Worm (Caenorhabditis elegans) whole organism, late embryonic: ENCODE results near the gene Y51H7C.1.

Experiments
- C08G9.2 ChIP-seq: sonication (generic microtip); optimal IDR thresholded peaks from 2 replicates; lab custom pipeline; 2016; ENCODE audit warnings: mild to moderate bottlenecking, missing genetic modification characterization, moderate library complexity, missing compliant biosample characterization
- C38D4.7 ChIP-seq: fragments of 200-800 bp; sonication (Bioruptor generic); optimal IDR thresholded peaks from 2 replicates; lab custom pipeline; 2018; ENCODE audit warnings: mild to moderate bottlenecking, missing genetic modification characterization, moderate library complexity, missing compliant biosample characterization
- F13H6.1 ChIP-seq: sonication (generic microtip); optimal IDR thresholded peaks from 2 replicates; lab custom pipeline; 2016; ENCODE audit warnings: missing genetic modification characterization, missing compliant biosample characterization
- K02D7.2 ChIP-seq: sonication (generic microtip); optimal IDR thresholded peaks from 2 replicates; lab custom pipeline; 2017; ENCODE audit warnings: mild to moderate bottlenecking, missing genetic modification characterization, missing compliant biosample characterization
- T23F11.4 ChIP-seq: fragments of 200-800 bp; sonication (Bioruptor generic); optimal IDR thresholded peaks from 2 replicates; lab custom pipeline; 2018; ENCODE audit warnings: mild to moderate bottlenecking, missing genetic modification characterization, missing compliant biosample characterization
- Y22D7AL.16 ChIP-seq: sonication (generic microtip); optimal IDR thresholded peaks from 2 replicates; lab custom pipeline; 2016; ENCODE audit warnings: missing genetic modification characterization, missing compliant biosample characterization
- ahr-1 ChIP-seq: sonication (generic microtip); optimal IDR thresholded peaks from 2 replicates; lab custom pipeline; 2016; ENCODE audit warnings: missing genetic modification characterization, missing compliant biosample characterization
- ceh-14 ChIP-seq: sonication (generic microtip); optimal IDR thresholded peaks from 2 replicates; lab custom pipeline; 2016; ENCODE audit warnings: missing genotype, missing genetic modification characterization, missing compliant biosample characterization
- ceh-2 ChIP-seq: sonication (generic microtip); optimal IDR thresholded peaks from 2 replicates; lab custom pipeline; 2016; ENCODE audit warnings: missing genotype, missing genetic modification characterization, missing compliant biosample characterization
- ceh-22 ChIP-seq: sonication (generic microtip); optimal IDR thresholded peaks from 2 replicates; lab custom pipeline; 2017; ENCODE audit warnings: missing biosample characterization, missing genetic modification characterization
- ceh-24 ChIP-seq: sonication (generic microtip); optimal IDR thresholded peaks from 2 replicates; lab custom pipeline; 2016; ENCODE audit warnings: mild to moderate bottlenecking, missing genetic modification characterization, missing compliant biosample characterization
- ceh-31 ChIP-seq: sonication (generic microtip); optimal IDR thresholded peaks from 2 replicates; lab custom pipeline; 2016; ENCODE audit warnings: missing genetic modification characterization, missing compliant biosample characterization
- ceh-48 ChIP-seq: sonication (generic microtip); optimal IDR thresholded peaks from 2 replicates; lab custom pipeline; 2016; ENCODE audit warnings: missing genetic modification characterization, inconsistent platforms, missing compliant biosample characterization
- ceh-6 ChIP-seq: fragments of 200-800 bp; sonication (Bioruptor generic); optimal IDR thresholded peaks from 2 replicates; lab custom pipeline; 2018; ENCODE audit warnings: mild to moderate bottlenecking, missing genetic modification characterization, missing compliant biosample characterization
- che-1 ChIP-seq: sonication (generic microtip); optimal IDR thresholded peaks from 2 replicates; lab custom pipeline; 2016; ENCODE audit warnings: mild to moderate bottlenecking, missing genetic modification characterization, missing compliant biosample characterization
- dmd-4 ChIP-seq: sonication (generic microtip); optimal IDR thresholded peaks from 2 replicates; lab custom pipeline; 2016; ENCODE audit warnings: borderline replicate concordance, missing genetic modification characterization, missing compliant biosample characterization
- elt-2 ChIP-seq: sonication (generic microtip); optimal IDR thresholded peaks from 2 replicates; lab custom pipeline; 2016; ENCODE audit warnings: missing genetic modification reagents, missing genetic modification characterization, missing compliant biosample characterization
- elt-4 ChIP-seq: sonication (generic microtip); optimal IDR thresholded peaks from 2 replicates; lab custom pipeline; 2016; ENCODE audit warnings: missing genetic modification characterization, missing compliant biosample characterization
- ets-4 ChIP-seq: sonication (generic microtip); optimal IDR thresholded peaks from 2 replicates; lab custom pipeline; 2016; ENCODE audit warnings: missing genetic modification characterization, missing compliant biosample characterization
- eyg-1 ChIP-seq: sonication (generic microtip); optimal IDR thresholded peaks from 2 replicates; lab custom pipeline; 2016; ENCODE audit warnings: missing genotype, missing genetic modification characterization, missing compliant biosample characterization
- fax-1 ChIP-seq: sonication (generic microtip); optimal IDR thresholded peaks from 2 replicates; lab custom pipeline; 2016; ENCODE audit warnings: missing genotype, missing genetic modification characterization, missing compliant biosample characterization
- fkh-10 ChIP-seq: fragments of 150-350 bp; optimal IDR thresholded peaks from 2 replicates; lab custom pipeline; 2014; ENCODE audit warnings: missing biosample characterization, missing genetic modification reagents, missing genetic modification characterization
- gmeb-2 ChIP-seq: sonication (generic microtip); optimal IDR thresholded peaks from 2 replicates; lab custom pipeline; 2016; ENCODE audit warnings: missing genetic modification characterization, inconsistent platforms, missing compliant biosample characterization
- hlh-13 ChIP-seq: fragments of 200-800 bp; sonication (Bioruptor generic); optimal IDR thresholded peaks from 2 replicates; lab custom pipeline; 2018; ENCODE audit warnings: mild to moderate bottlenecking, missing genetic modification characterization, missing compliant biosample characterization
- hlh-15 ChIP-seq: sonication (generic microtip); optimal IDR thresholded peaks from 2 replicates; lab custom pipeline; 2016; ENCODE audit warnings: missing genetic modification characterization, missing compliant biosample characterization
- hlh-30 ChIP-seq: sonication (generic microtip); optimal IDR thresholded peaks from 2 replicates; lab custom pipeline; 2017; ENCODE audit warnings: antibody characterized with exemption, missing genetic modification characterization, missing compliant biosample characterization; ENCODE audit not compliant: insufficient read depth
- hlh-6 ChIP-seq: sonication (generic microtip); optimal IDR thresholded peaks from 2 replicates; lab custom pipeline; 2016; ENCODE audit warnings: missing genotype, missing genetic modification characterization, missing compliant biosample characterization
- hlh-8 ChIP-seq: sonication (generic microtip); optimal IDR thresholded peaks from 2 replicates; lab custom pipeline; 2016; ENCODE audit warnings: missing genotype, missing genetic modification characterization, missing compliant biosample characterization
- lim-6 ChIP-seq: sonication (generic microtip); optimal IDR thresholded peaks from 2 replicates; lab custom pipeline; 2016; ENCODE audit warnings: missing genetic modification characterization, missing compliant biosample characterization
- lin-11 ChIP-seq: fragments of 200-800 bp; sonication (Bioruptor generic); optimal IDR thresholded peaks from 2 replicates; lab custom pipeline; 2018; ENCODE audit warnings: mild to moderate bottlenecking, missing genetic modification characterization, missing compliant biosample characterization
- madf-2 ChIP-seq: sonication (generic microtip); optimal IDR thresholded peaks from 2 replicates; lab custom pipeline; 2017; ENCODE audit warnings: missing genetic modification characterization, missing compliant biosample characterization
- nfya-1 ChIP-seq: sonication (generic microtip); optimal IDR thresholded peaks from 2 replicates; lab custom pipeline; 2017; ENCODE audit warnings: missing genetic modification characterization, mild to moderate bottlenecking, missing compliant biosample characterization, antibody characterized with exemption, moderate library complexity
- nhr-11 ChIP-seq: fragments of 150-350 bp; optimal IDR thresholded peaks from 2 replicates; lab custom pipeline; 2014; ENCODE audit warnings: missing biosample characterization, missing genetic modification characterization
- npax-4 ChIP-seq: sonication (generic microtip); optimal IDR thresholded peaks from 2 replicates; lab custom pipeline; 2016; ENCODE audit warnings: missing genetic modification characterization, missing compliant biosample characterization
- pat-9 ChIP-seq: fragments of 200-800 bp; sonication (Bioruptor generic); optimal IDR thresholded peaks from 2 replicates; lab custom pipeline; 2018; ENCODE audit warnings: mild to moderate bottlenecking, missing genetic modification characterization, moderate library complexity, missing compliant biosample characterization
- pax-1 ChIP-seq: fragments of 150-350 bp; optimal IDR thresholded peaks from 2 replicates; lab custom pipeline; 2014; ENCODE audit warnings: missing biosample characterization, missing genetic modification characterization
- pqm-1 ChIP-seq: sonication (generic microtip); optimal IDR thresholded peaks from 2 replicates; lab custom pipeline; 2016; ENCODE audit warnings: missing genetic modification characterization, missing compliant biosample characterization
- ref-2 ChIP-seq: sonication (generic microtip); optimal IDR thresholded peaks from 2 replicates; lab custom pipeline; 2016; ENCODE audit warnings: missing genetic modification characterization, missing compliant biosample characterization
- rnt-1 ChIP-seq: sonication (generic microtip); optimal IDR thresholded peaks from 2 replicates; lab custom pipeline; 2016; ENCODE audit warnings: missing genetic modification characterization, missing compliant biosample characterization
- sdc-2 ChIP-seq: sonication (generic microtip); optimal IDR thresholded peaks from 2 replicates; lab custom pipeline; 2016; ENCODE audit warnings: missing genotype, missing genetic modification characterization, missing compliant biosample characterization
- sox-2 ChIP-seq: fragments of 200-800 bp; sonication (Bioruptor generic); IDR thresholded peaks from 2 replicates; pipeline ENCODE4 v1.3.6; 2022; ENCODE audit warnings: missing genetic modification reagents, missing genetic modification characterization, missing compliant biosample characterization
- sox-4 ChIP-seq: sonication (generic microtip); optimal IDR thresholded peaks from 2 replicates; lab custom pipeline; 2017; ENCODE audit warnings: mild to moderate bottlenecking, missing genetic modification characterization, inconsistent platforms, missing compliant biosample characterization
- syd-9 ChIP-seq: sonication (generic microtip); optimal IDR thresholded peaks from 2 replicates; lab custom pipeline; 2016; ENCODE audit warnings: mild to moderate bottlenecking, missing genetic modification characterization, moderate library complexity, missing compliant biosample characterization
- tbx-2 ChIP-seq: sonication (generic microtip); optimal IDR thresholded peaks from 2 replicates; lab custom pipeline; 2016; ENCODE audit warnings: missing genetic modification characterization, missing compliant biosample characterization
- ttx-3 ChIP-seq: sonication (generic microtip); optimal IDR thresholded peaks from 2 replicates; lab custom pipeline; 2016; ENCODE audit warnings: missing genetic modification reagents, missing genetic modification characterization, missing compliant biosample characterization
- unc-3 ChIP-seq, 2 experiments: fragments of 200-800 bp in 1 of 2; sonication (Bioruptor generic) in 1 of 2; sonication (generic microtip) in 1 of 2; conservative IDR thresholded peaks in 1 of 2; optimal IDR thresholded peaks in 1 of 2; 2 replicates each; pipeline versions ENCODE4 v1.3.6 to Lab custom; 2016 to 2022; ENCODE audit warnings: missing compliant biosample characterization in 2 of 2, missing genetic modification characterization in 2 of 2, missing genetic modification reagents in 1 of 2
- unc-42 ChIP-seq: sonication (generic microtip); optimal IDR thresholded peaks from 2 replicates; lab custom pipeline; 2016; ENCODE audit warnings: missing genotype, missing genetic modification characterization, missing compliant biosample characterization
- unc-55 ChIP-seq: sonication (generic microtip); optimal IDR thresholded peaks from 2 replicates; lab custom pipeline; 2017; ENCODE audit warnings: missing biosample characterization, missing genetic modification reagents, missing genetic modification characterization
- unc-86 ChIP-seq: sonication (generic microtip); optimal IDR thresholded peaks from 2 replicates; lab custom pipeline; 2016; ENCODE audit warnings: missing genetic modification characterization, missing compliant biosample characterization
- zip-5 ChIP-seq: sonication (generic microtip); optimal IDR thresholded peaks from 2 replicates; lab custom pipeline; 2016; ENCODE audit warnings: missing genetic modification characterization, missing compliant biosample characterization
- ztf-16 ChIP-seq: sonication (generic microtip); optimal IDR thresholded peaks from 2 replicates; lab custom pipeline; 2017; ENCODE audit warnings: missing genetic modification characterization, missing compliant biosample characterization

Y51H7C.1 gene

DNA sequence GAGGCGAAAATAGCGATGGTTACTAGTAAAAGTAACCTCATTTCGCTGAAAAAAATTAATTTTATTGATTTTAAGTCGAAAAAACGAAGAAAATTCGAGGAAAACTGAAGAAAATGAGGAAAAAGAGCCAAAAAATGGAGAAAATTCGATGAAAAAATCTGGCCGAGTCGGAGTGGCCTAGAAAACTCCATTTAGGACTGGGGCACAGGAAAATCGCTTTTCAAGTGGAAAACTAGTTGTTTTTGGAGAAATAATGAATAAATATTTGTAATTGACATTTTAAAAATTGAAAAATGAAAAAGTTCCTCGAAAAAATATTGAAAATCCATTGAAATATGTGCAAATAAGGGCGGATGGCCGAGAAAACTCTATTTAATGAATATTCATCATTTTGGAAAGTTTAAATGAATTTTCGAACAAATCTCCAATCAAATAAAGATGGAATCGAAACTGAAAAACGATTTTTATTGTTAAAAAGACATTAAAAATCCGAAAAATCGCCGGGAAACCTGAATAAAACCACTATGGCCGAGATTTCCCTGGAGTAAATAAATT lies 32.8 kb downstream of the Y51H7C.1 start, which contains the start of gene emc-1:
Gene emc-1 (minus strand): TSS at position 45 of the 555 bp plus-strand sequence.
- TF ChIP-seq K02D7.2 (tag; lab: Kevin White, UChicago) (no peak), Y22D7AL.16 (no peak), dmd-4 (tag; lab: Kevin White, UChicago) (no peak), unc-3 (GFP tag; conservative IDR thresholded peaks at IDR 0.05; lab: Robert Waterston, UW) (no peak), unc-3 (tag; optimal IDR thresholded peaks at IDR 0.05; lab: Kevin White, UChicago) (no peak), nfya-1 (tag; lab: Kevin White, UChicago) (no peak), lin-11 (tag; lab: Kevin White, UChicago) (no peak), C38D4.7 (no peak), ceh-6 (GFP tag; lab: Kevin White, UChicago) (no peak), lim-6 (no peak), F13H6.1 (tag; lab: Kevin White, UChicago) (no peak), tbx-2 (peak; percentile 7), fax-1 (tag; lab: Kevin White, UChicago) (no peak), ceh-31 (tag; lab: Kevin White, UChicago) (peak; percentile 65), sox-4 (tag; lab: Kevin White, UChicago) (no peak), hlh-30 (no peak), ceh-24 (no peak), pax-1 (tag; lab: Kevin White, UChicago) (no peak), hlh-8 (tag; lab: Kevin White, UChicago) (no peak), unc-42 (tag; lab: Kevin White, UChicago) (peak; percentile 60), eyg-1 (tag; lab: Kevin White, UChicago) (no peak), sdc-2 (no peak), ceh-48 (tag; lab: Kevin White, UChicago) (no peak), fkh-10 (GFP tag; lab: Kevin White, UChicago) (no peak), unc-55 (GFP tag; lab: Kevin White, UChicago) (no peak), elt-2 (tag; lab: Kevin White, UChicago) (peak; percentile 2), rnt-1 (tag; lab: Kevin White, UChicago) (no peak), ref-2 (no peak), C08G9.2 (tag; lab: Kevin White, UChicago) (peak; percentile 30), hlh-13 (GFP tag; lab: Kevin White, UChicago) (no peak), che-1 (tag; lab: Kevin White, UChicago) (no peak), ttx-3 (tag; lab: Kevin White, UChicago) (no peak), elt-4 (tag; lab: Kevin White, UChicago) (no peak), hlh-15 (tag; lab: Kevin White, UChicago) (no peak), ceh-14 (tag; lab: Kevin White, UChicago) (peak; percentile 27), pat-9 (tag; lab: Kevin White, UChicago) (no peak), hlh-6 (tag; lab: Kevin White, UChicago) (no peak), ets-4 (peak; percentile 33), pqm-1 (tag; lab: Kevin White, UChicago) (no peak), ztf-16 (no peak), madf-2 (tag; lab: Kevin White, UChicago) (no peak), nhr-11 (no peak), T23F11.4 (GFP tag; lab: Kevin White, UChicago) (no peak), syd-9 (tag; lab: Kevin White, UChicago) (no peak), sox-2 (GFP tag; lab: Robert Waterston, UW) (no peak), zip-5 (tag; lab: Kevin White, UChicago) (peak; percentile 27), npax-4 (no peak), gmeb-2 (tag; lab: Kevin White, UChicago) (no peak), unc-86 (tag; lab: Kevin White, UChicago) (no peak), ahr-1 (tag; lab: Kevin White, UChicago) (no peak), ceh-2 (tag; lab: Kevin White, UChicago) (peak; percentile 55), ceh-22 (tag; lab: Kevin White, UChicago) (no peak)
